Fruit fly (Drosophila melanogaster): ENCODE data around the gene CG34109.

Gene CG34109

DNA sequence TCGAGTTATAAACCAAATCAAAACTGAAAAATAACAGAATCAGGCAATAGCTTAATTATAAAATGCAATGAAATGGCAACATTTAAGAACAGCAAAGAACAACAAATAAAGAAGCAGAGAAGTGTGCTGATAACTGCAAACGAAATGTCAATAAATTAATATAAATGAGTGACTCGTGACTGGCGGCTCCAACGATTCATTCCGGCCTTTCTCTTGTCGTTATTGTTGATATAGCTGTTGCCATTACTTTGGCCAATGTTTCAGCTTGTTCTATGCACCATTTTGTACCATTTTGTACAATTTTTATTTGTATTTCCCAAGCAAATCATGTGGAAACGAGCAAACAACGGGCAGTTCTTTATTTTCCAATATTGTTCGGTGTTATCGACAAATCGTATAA is 51.7 kb downstream of the CG34109 start:
- TF ChIP-seq CG14441 (GFP tag; IDR thresholded peaks at IDR 0.05), result no peak
- no peak for TF ChIP-seq fd64A (GFP tag; optimal IDR thresholded peaks at IDR 0.05)
- TF ChIP-seq Ets65A (GFP tag), result peak; percentile 58
- no peak for TF ChIP-seq CG10267 (tag; optimal IDR thresholded peaks at IDR 0.05)

DNA sequence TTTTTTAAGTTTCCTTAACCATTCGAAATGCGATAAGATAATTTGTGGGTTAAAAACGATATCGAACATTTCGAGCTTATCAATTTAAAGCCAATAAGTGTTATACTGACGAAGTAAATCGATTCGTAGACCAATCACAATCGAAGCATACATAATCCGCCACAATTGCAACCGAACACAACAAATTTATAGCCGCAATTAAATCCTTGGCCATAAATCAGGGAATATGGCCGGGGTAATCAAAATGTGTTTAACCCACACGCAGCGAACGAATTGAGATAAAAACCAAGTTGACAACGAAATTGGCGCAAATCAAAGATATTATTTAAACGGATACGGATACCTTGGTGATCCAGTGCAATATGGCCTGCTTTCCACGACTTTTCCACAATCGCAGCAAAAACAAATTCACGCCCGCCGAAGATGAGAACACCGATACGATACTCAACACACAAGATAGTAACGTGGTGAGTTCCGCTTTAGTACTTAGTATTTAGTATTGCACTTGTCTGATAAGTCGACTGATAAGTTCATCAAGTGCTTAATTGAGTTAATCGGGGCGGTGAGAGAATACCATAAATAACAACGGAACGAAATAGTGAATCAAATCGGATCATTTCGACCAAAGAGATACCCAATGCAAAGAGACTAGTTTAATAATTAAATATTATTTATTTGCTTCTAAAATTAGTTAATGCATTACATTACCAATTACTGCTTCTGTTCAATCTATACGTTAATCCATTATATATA is 53.0 kb downstream of the CG34109 start:
- TF ChIP-seq tin (GFP tag; optimal IDR thresholded peaks at IDR 0.05) (no peak), sug (tag; optimal IDR thresholded peaks at IDR 0.05) (peak; percentile 66), unpg (GFP tag; optimal IDR thresholded peaks at IDR 0.05) (peak; percentile 33), wek (GFP tag; optimal IDR thresholded peaks at IDR 0.05) (peak; percentile 34), CG11085 (GFP tag; IDR thresholded peaks at IDR 0.05) (no peak), CG8290 (GFP tag; optimal IDR thresholded peaks at IDR 0.05) (no peak), CG8290 (tag; optimal IDR thresholded peaks at IDR 0.05) (peak in 1 of 2 experiments; percentile 31), CG1603 (tag; optimal IDR thresholded peaks at IDR 0.05) (peak; percentile 6), chinmo (GFP tag; IDR thresholded peaks at IDR 0.05; ENCODE audit: partially characterized antibody) (0 out of 4 replicates have a peak, but pooled peaks have one; percentile 60), eyg (GFP tag; optimal IDR thresholded peaks at IDR 0.05) (no peak), CG8924 (tag; optimal IDR thresholded peaks at IDR 0.05) (no peak), Nf-YC (tag; optimal IDR thresholded peaks at IDR 0.05) (peak; percentile 69), CG34376 (GFP tag; optimal IDR thresholded peaks at IDR 0.05) (peak; percentile 66), CG7372 (GFP tag; IDR thresholded peaks at IDR 0.05) (no peak), Dad (GFP tag; optimal IDR thresholded peaks at IDR 0.05) (no peak), CG34224 (GFP tag; IDR thresholded peaks at IDR 0.05; ENCODE audit: partially characterized antibody) (no peak), sens-2 (GFP tag; IDR thresholded peaks at IDR 0.05) (peak; percentile 29; the same call in 1 of the 2 replicates), Hr51 (GFP tag; optimal IDR thresholded peaks at IDR 0.05) (peak in 1 of 2 experiments; percentile 50), ken (GFP tag; IDR thresholded peaks at IDR 0.05) (no peak), Med (GFP tag) (no peak), CG13296 (GFP tag; optimal IDR thresholded peaks at IDR 0.05) (peak; percentile 22), Hey (tag; optimal IDR thresholded peaks at IDR 0.05) (peak; percentile 5), btn (GFP tag; optimal IDR thresholded peaks at IDR 0.05) (no peak), exex (tag; optimal IDR thresholded peaks at IDR 0.05) (peak; percentile 85), CG12219 (GFP tag; optimal IDR thresholded peaks at IDR 0.05) (peak; percentile 12), sens (GFP tag) (peak; percentile 5), salm (tag; optimal IDR thresholded peaks at IDR 0.05) (peak; percentile 18), PHDP (tag; optimal IDR thresholded peaks at IDR 0.05) (peak; percentile 32), gcm (GFP tag; optimal IDR thresholded peaks at IDR 0.05) (no peak), CTCF (GFP tag; optimal IDR thresholded peaks at IDR 0.05) (peak; percentile 21), grn (GFP tag; optimal IDR thresholded peaks at IDR 0.05) (peak; percentile 41), TFAM (GFP tag; optimal IDR thresholded peaks at IDR 0.05) (no peak), CG15269 (tag; optimal IDR thresholded peaks at IDR 0.05) (no peak), CG17802 (tag; optimal IDR thresholded peaks at IDR 0.05) (no peak), mirr (GFP tag; optimal IDR thresholded peaks at IDR 0.05) (peak; percentile 60), CG17568 (GFP tag; optimal IDR thresholded peaks at IDR 0.05) (peak; percentile 23), zfh2 (GFP tag; optimal IDR thresholded peaks at IDR 0.05) (no peak), CG12071 (GFP tag; optimal IDR thresholded peaks at IDR 0.05) (peak; percentile 51), sna (GFP tag; IDR thresholded peaks at IDR 0.05; ENCODE audit: partially characterized antibody) (no peak), CG1233 (GFP tag; optimal IDR thresholded peaks at IDR 0.05) (no peak), Lhr (GFP tag; optimal IDR thresholded peaks at IDR 0.05) (no peak), Six4 (GFP tag; optimal IDR thresholded peaks at IDR 0.05) (no peak), Nf-YB (GFP tag; optimal IDR thresholded peaks at IDR 0.05) (peak; percentile 72), mld (GFP tag; IDR thresholded peaks at IDR 0.05; ENCODE audit: partially characterized antibody) (no peak)
